Worm (Caenorhabditis elegans): ENCODE data around the gene M01F1.9.

DNA sequence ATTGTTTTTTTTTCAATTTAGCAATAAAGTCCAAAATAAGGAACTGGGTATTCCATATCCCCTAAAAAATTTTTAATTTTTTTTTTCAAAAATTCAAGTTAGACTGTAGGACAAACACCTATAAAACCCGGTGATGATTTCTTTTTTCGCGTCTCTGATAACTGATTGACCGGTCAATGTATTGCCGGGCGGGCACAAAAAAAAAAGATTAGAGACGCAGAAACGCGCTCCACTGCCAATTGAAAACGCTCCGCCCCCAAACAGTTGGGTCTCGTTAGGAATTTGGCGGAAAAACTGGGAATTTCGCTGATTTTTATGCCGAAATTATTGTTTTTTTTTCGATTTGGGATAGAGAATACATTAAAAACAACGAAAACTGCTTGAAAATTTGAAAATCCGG is 30.5 kb downstream of the M01F1.9 start:
- no peak for TF ChIP-seq cnd-1 (tag; optimal IDR thresholded peaks at IDR 0.05)
- TF ChIP-seq mab-5 (tag; optimal IDR thresholded peaks at IDR 0.05) = no peak
- TF ChIP-seq sptf-1 (tag; optimal IDR thresholded peaks at IDR 0.05) = no peak
- no peak for TF ChIP-seq hlh-1 (tag; optimal IDR thresholded peaks at IDR 0.05)
- TF ChIP-seq unc-62 (GFP tag; optimal IDR thresholded peaks at IDR 0.05) = no peak
- TF ChIP-seq lin-13 (tag; optimal IDR thresholded peaks at IDR 0.05) = no peak
- no peak for TF ChIP-seq tbx-8 (GFP tag; optimal IDR thresholded peaks at IDR 0.05)
- no peak for TF ChIP-seq mep-1 (tag; optimal IDR thresholded peaks at IDR 0.05)

Measured in whole organism, mixed stage, embryonic.